Worm (Caenorhabditis elegans) whole organism, early embryonic: ENCODE results near the gene frpr-6.

Experiments
- B0310.2 ChIP-seq: sonication (generic microtip); optimal IDR thresholded peaks from 2 replicates; lab custom pipeline; 2016; ENCODE audit warnings: mild to moderate bottlenecking, missing genetic modification characterization, missing compliant biosample characterization
- F13C5.2 ChIP-seq: sonication (generic microtip); optimal IDR thresholded peaks from 2 replicates; lab custom pipeline; 2017; ENCODE audit warnings: mild to moderate bottlenecking, missing genetic modification characterization, inconsistent platforms, missing compliant biosample characterization
- aly-1 ChIP-seq: sonication (generic microtip); optimal IDR thresholded peaks from 2 replicates; lab custom pipeline; 2016; ENCODE audit warnings: missing genetic modification characterization, missing compliant biosample characterization
- ama-1 ChIP-seq: fragments of 150-350 bp; optimal IDR thresholded peaks from 2 replicates; lab custom pipeline; 2014
- ceh-13 ChIP-seq: fragments of 200-800 bp; sonication (Bioruptor generic); optimal IDR thresholded peaks from 2 replicates; lab custom pipeline; 2018; ENCODE audit warnings: mild to moderate bottlenecking, missing genetic modification characterization, missing compliant biosample characterization
- ceh-36 ChIP-seq: sonication (generic microtip); optimal IDR thresholded peaks from 2 replicates; lab custom pipeline; 2016; ENCODE audit warnings: missing genetic modification characterization, inconsistent platforms, missing compliant biosample characterization
- ets-7 ChIP-seq: sonication (generic microtip); optimal IDR thresholded peaks from 2 replicates; lab custom pipeline; 2016; ENCODE audit warnings: missing genotype, missing genetic modification characterization, missing compliant biosample characterization
- flt-1 ChIP-seq: fragments of 200-800 bp; sonication (Bioruptor generic); IDR thresholded peaks from 2 replicates; pipeline ENCODE4 v1.3.6; 2022; ENCODE audit warnings: missing genetic modification characterization, missing compliant biosample characterization
- hmbx-1 ChIP-seq: sonication (generic microtip); optimal IDR thresholded peaks from 2 replicates; lab custom pipeline; 2016; ENCODE audit warnings: mild to moderate bottlenecking, missing genetic modification characterization, missing compliant biosample characterization
- hmg-4 ChIP-seq: fragments of 200-800 bp; sonication (Bioruptor generic); optimal IDR thresholded peaks from 2 replicates; lab custom pipeline; 2018; ENCODE audit warnings: mild to moderate bottlenecking, missing genetic modification characterization, missing compliant biosample characterization
- hnd-1 ChIP-seq: sonication (generic microtip); optimal IDR thresholded peaks from 2 replicates; lab custom pipeline; 2016; ENCODE audit warnings: missing genetic modification characterization, missing compliant biosample characterization
- pes-1 ChIP-seq: fragments of 200-800 bp; sonication (Bioruptor generic); IDR thresholded peaks from 2 replicates; pipeline ENCODE4 v1.3.6; 2022; ENCODE audit warnings: missing genetic modification reagents, missing genetic modification characterization, missing compliant biosample characterization
- scrt-1 ChIP-seq: fragments of 200-800 bp; sonication (Bioruptor generic); IDR thresholded peaks from 2 replicates; pipeline ENCODE4 v1.3.6; 2022; ENCODE audit warnings: missing genetic modification characterization, missing compliant biosample characterization
- sea-1 ChIP-seq: fragments of 200-800 bp; sonication (Bioruptor generic); conservative IDR thresholded peaks from 2 replicates; pipeline ENCODE4 v1.3.6; 2022; ENCODE audit warnings: missing genetic modification characterization, missing compliant biosample characterization
- tbx-11 ChIP-seq: fragments of 200-800 bp; sonication (Bioruptor generic); IDR thresholded peaks from 2 replicates; pipeline ENCODE4 v1.3.6; 2022; ENCODE audit warnings: missing genetic modification characterization, missing compliant biosample characterization
- tbx-37 ChIP-seq: fragments of 200-800 bp; sonication (Bioruptor generic); conservative IDR thresholded peaks from 2 replicates; pipeline ENCODE4 v1.3.6; 2022; ENCODE audit warnings: missing genetic modification reagents, missing genetic modification characterization, missing compliant biosample characterization
- tra-4 ChIP-seq: sonication (generic microtip); optimal IDR thresholded peaks from 2 replicates; lab custom pipeline; 2017; ENCODE audit warnings: missing genetic modification characterization, missing compliant biosample characterization

frpr-6 gene

DNA sequence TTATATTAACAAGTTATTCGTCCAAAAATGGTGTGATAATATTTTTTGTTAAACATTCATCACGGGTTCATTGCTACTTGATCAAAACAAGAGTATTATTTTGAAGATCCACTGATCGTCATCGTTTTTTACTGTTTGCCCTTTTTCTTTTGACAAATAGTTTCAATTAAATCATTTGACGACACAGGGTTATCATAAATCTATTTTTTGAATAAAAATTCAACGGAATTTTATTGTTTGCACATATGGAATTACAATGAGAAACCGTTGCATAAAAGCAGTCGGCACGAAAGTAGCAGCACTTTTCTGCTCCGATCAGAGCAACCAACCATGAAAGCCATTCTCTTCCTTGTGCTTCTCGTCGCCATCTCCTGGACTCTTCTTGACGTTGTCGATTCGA is 33.3 kb downstream of the frpr-6 start, which contains the start of gene fip-2:
TSS of gene fip-2 (plus strand) at position 301 of the 400 bp plus-strand sequence.
- no peak for TF ChIP-seq ama-1 (lab: Kevin White, UChicago)
- no peak for TF ChIP-seq tra-4 (tag; lab: Kevin White, UChicago)
- no peak for TF ChIP-seq ets-7

DNA sequence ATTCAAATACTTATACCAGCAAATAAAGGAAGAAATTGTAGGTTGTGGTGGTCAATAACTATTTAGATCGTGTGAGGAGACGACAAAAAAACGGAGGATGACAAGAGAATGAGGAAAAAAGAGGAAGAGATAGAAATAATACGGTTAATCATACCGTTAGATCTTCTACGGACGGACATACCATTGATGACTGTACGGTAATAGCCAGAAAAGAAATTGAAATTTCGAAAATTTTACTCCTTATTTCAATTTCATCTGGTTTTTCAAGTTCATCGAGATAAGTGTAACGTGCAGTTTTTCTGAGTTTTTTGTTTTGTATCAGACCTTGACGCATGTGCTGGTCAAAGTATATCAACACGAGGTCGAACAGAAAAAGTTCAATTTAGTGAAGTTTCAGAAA is 35.0 kb downstream of the frpr-6 start:
- TF ChIP-seq scrt-1 (GFP tag; lab: Robert Waterston, UW) = no peak
- no peak for TF ChIP-seq flt-1 (GFP tag; lab: Robert Waterston, UW)
- no peak for TF ChIP-seq sea-1 (GFP tag; lab: Robert Waterston, UW)
- no peak for TF ChIP-seq ama-1 (lab: Kevin White, UChicago)
- TF ChIP-seq hmbx-1 (tag; lab: Kevin White, UChicago) = no peak
- no peak for TF ChIP-seq ceh-36 (tag; lab: Kevin White, UChicago)
- TF ChIP-seq aly-1 (tag; lab: Kevin White, UChicago) = no peak
- TF ChIP-seq tbx-37 (GFP tag; lab: Robert Waterston, UW) = no peak
- no peak for TF ChIP-seq F13C5.2 (tag; lab: Kevin White, UChicago)
- TF ChIP-seq pes-1 (GFP tag; lab: Robert Waterston, UW) = no peak
- no peak for TF ChIP-seq B0310.2 (tag; lab: Kevin White, UChicago)

DNA sequence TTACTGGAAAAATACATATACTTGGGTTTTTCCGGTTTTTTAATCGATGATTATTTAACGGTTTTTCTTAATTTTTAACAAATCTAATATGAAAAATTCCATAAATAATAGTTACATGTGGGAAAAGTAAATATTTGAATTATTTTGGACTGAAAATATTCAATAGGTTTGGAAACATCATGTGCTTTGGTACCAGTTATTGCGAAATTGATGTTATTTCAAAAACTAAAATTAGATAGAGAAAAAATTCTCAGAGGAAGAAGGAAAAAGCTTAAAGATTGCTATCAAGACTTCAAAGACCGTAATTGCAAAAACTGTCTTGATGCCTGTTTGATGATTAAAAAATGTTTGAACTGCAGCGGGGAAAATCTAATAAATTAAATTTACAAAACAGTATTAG is 36.0 kb downstream of the frpr-6 start:
- TF ChIP-seq ama-1 (lab: Kevin White, UChicago) = no peak
- TF ChIP-seq hmbx-1 (tag; lab: Kevin White, UChicago) = no peak
- no peak for TF ChIP-seq scrt-1 (GFP tag; lab: Robert Waterston, UW)

DNA sequence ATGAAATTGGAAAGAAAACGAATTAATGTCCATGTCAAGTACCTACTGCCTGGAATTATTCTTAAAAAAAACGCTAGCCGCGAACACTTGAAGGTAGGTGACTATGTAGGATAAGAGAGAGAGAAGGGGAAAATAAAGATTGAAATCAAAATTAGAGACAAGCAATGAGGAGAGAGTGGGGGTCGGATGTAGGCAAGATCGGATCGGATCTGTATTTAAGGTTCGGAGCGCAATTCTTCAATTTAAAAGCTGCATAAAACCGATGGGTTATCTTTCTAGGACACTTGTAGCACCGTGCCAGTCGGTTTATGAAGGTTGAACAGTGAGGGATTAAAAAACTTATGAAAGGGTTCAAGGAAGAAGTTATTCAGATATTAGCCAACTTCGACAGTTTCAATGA is 37.8 kb downstream of the frpr-6 start:
- TF ChIP-seq hmg-4 (GFP tag; lab: Kevin White, UChicago) (no peak), ceh-13 (GFP tag; lab: Kevin White, UChicago) (no peak), scrt-1 (GFP tag; lab: Robert Waterston, UW) (no peak)

DNA sequence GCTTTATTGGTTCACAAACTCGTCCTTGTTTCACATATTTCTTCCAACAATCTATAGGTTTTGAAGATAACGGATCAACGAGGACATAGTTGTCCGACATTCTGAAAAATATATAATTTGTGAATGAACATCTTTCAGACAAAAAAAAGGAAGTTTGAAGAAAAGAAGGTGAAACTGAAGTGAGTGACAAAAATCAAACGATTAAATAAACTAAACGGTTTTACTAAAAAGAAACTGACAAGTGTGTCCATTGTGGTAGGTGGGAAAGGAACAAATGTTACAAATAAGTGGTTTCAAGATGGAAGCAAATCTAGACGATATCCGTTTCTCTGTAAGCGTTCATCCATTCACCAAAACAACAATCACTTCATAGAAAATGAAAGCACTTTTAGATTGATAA is 38.6 kb downstream of the frpr-6 start, which contains the start of gene C25E10.12:
TSS of gene C25E10.12 (minus strand) at position 101 of the 400 bp plus-strand sequence.
- no peak for TF ChIP-seq ceh-36 (tag; lab: Kevin White, UChicago)
- TF ChIP-seq tbx-11 (GFP tag; lab: Robert Waterston, UW) = no peak
- no peak for TF ChIP-seq ama-1 (lab: Kevin White, UChicago)

DNA sequence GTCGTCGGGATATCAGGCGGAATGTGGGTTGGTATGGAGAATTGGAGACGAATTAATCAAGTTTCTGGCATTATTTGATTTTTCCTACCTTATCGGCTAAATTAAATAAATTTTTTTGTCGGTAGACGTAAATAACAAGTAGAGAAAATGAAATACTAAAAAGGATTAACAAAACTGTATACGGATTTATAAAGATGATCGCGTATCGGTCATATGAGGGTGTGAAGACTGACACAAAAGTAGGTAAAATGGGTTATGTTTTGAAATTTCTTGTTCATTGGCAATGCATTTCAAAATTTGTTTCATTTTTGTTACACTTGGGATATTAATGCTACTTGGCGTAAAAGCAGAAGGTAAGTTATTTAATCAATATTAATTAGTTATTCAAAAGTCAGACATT is 41.5 kb downstream of the frpr-6 start, which contains the start of the genes C25E10.16 and C25E10.13:
TSS of gene C25E10.16 (minus strand) at position 101 of the 400 bp plus-strand sequence.
TSS of gene C25E10.13 (plus strand) at position 256 of the 400 bp plus-strand sequence.
- TF ChIP-seq tbx-11 (GFP tag; lab: Robert Waterston, UW) = no peak
- no peak for TF ChIP-seq scrt-1 (GFP tag; lab: Robert Waterston, UW)
- TF ChIP-seq ama-1 (lab: Kevin White, UChicago) = no peak
- TF ChIP-seq aly-1 (tag; lab: Kevin White, UChicago) = no peak
- no peak for TF ChIP-seq pes-1 (GFP tag; lab: Robert Waterston, UW)
- no peak for TF ChIP-seq ets-7
- no peak for TF ChIP-seq hmbx-1 (tag; lab: Kevin White, UChicago)
- TF ChIP-seq ceh-36 (tag; lab: Kevin White, UChicago) = no peak
- TF ChIP-seq tbx-37 (GFP tag; lab: Robert Waterston, UW) = no peak
- TF ChIP-seq ceh-13 (GFP tag; lab: Kevin White, UChicago) = no peak
- TF ChIP-seq B0310.2 (tag; lab: Kevin White, UChicago) = no peak
- no peak for TF ChIP-seq tra-4 (tag; lab: Kevin White, UChicago)
- no peak for TF ChIP-seq flt-1 (GFP tag; lab: Robert Waterston, UW)
- no peak for TF ChIP-seq sea-1 (GFP tag; lab: Robert Waterston, UW)
- no peak for TF ChIP-seq hmg-4 (GFP tag; lab: Kevin White, UChicago)
- no peak for TF ChIP-seq F13C5.2 (tag; lab: Kevin White, UChicago)
- no peak for TF ChIP-seq hnd-1 (tag; lab: Kevin White, UChicago)

DNA sequence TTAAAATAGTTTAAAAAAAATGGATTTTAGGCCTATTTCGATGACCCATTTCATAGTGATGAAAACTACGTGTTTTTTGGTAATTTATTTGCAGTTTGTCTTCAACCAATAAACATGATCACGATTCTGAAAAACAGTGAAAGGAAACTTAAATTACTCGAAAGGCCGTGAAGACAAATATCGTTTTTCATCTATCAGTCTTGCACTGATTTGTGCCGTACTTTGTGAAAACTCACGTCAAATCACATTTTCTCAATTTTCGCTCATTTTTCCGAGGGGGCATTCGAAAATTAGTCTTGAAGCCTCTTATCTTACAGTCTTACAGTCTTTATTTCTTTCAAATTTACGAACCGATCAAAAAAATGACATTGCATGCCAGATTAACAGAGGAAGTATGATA is 42.3 kb downstream of the frpr-6 start, which contains the start of gene C25E10.11:
TSS of gene C25E10.11 (minus strand) at position 101 of the 400 bp plus-strand sequence.
- TF ChIP-seq scrt-1 (GFP tag; lab: Robert Waterston, UW) (no peak), hmbx-1 (tag; lab: Kevin White, UChicago) (no peak), hnd-1 (tag; lab: Kevin White, UChicago) (no peak), flt-1 (GFP tag; lab: Robert Waterston, UW) (no peak), ama-1 (lab: Kevin White, UChicago) (no peak), ceh-36 (tag; lab: Kevin White, UChicago) (no peak), aly-1 (tag; lab: Kevin White, UChicago) (no peak), F13C5.2 (tag; lab: Kevin White, UChicago) (no peak), tra-4 (tag; lab: Kevin White, UChicago) (no peak), tbx-11 (GFP tag; lab: Robert Waterston, UW) (no peak), B0310.2 (tag; lab: Kevin White, UChicago) (no peak), tbx-37 (GFP tag; lab: Robert Waterston, UW) (no peak), ets-7 (no peak)

DNA sequence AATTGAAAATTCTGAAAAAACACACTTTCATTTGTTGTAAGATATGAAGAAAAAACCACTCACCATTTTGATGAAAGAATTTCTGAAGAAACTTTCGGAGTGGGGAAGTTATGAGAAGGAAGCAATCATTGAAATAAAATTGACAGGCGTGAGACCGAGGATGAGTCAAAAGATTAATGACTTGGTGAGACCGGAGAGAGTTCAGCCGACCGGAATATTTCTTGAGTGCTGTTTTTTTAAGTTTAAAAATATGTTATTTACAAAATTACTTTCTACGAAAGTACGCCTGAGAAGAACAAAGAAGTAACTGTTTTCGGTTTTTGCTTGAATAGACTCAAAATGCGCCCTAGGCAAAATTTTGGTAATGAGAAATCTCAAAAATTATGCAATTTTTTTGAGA is 44.7 kb downstream of the frpr-6 start, which contains the start of gene C25E10.10:
TSS of gene C25E10.10 (minus strand) at position 101 of the 400 bp plus-strand sequence.
- TF ChIP-seq F13C5.2 (tag; lab: Kevin White, UChicago) (no peak), ama-1 (lab: Kevin White, UChicago) (no peak), flt-1 (GFP tag; lab: Robert Waterston, UW) (no peak), tbx-37 (GFP tag; lab: Robert Waterston, UW) (no peak)
